Worm (Caenorhabditis elegans): Measurements from ENCODE around the gene K11D12.6.

ce11 chrV:5067390-5067789 lies 32.4 kb upstream of the K11D12.6 start:
- TF ChIP-seq mcd-1 (GFP tag; IDR thresholded peaks at IDR 0.05) (no peak), mxl-1 (tag; optimal IDR thresholded peaks at IDR 0.05) (no peak), pbrm-1 (GFP tag; IDR thresholded peaks at IDR 0.05) (no peak), pha-4 (tag; optimal IDR thresholded peaks at IDR 0.05) (no peak)
